Worm (Caenorhabditis elegans) whole organism, L4 larva: ENCODE results near the gene ncr-1.

ENCODE experiments used
- T20F7.1 ChIP-seq: fragments of 200-800 bp; sonication (Bioruptor generic); optimal IDR thresholded peaks from 2 replicates; lab custom pipeline; 2018; ENCODE audit warnings: mild to moderate bottlenecking, missing genetic modification characterization, missing compliant biosample characterization
- egl-27 ChIP-seq: sonication (generic microtip); optimal IDR thresholded peaks from 3 replicates; lab custom pipeline; 2017; ENCODE audit warnings: missing biosample characterization, missing genetic modification reagents, missing genetic modification characterization
- fos-1 ChIP-seq: fragments of 150-350 bp; optimal IDR thresholded peaks from 2 replicates; lab custom pipeline; 2014; ENCODE audit warnings: missing biosample characterization, missing genetic modification characterization
- jun-1 ChIP-seq: fragments of 150-350 bp; optimal IDR thresholded peaks from 2 replicates; lab custom pipeline; 2014; ENCODE audit warnings: missing biosample characterization, missing genetic modification reagents, missing genetic modification characterization
- lin-13 ChIP-seq: fragments of 150-350 bp; optimal IDR thresholded peaks from 2 replicates; lab custom pipeline; 2014; ENCODE audit warnings: missing biosample characterization, missing genetic modification reagents, missing genetic modification characterization
- mes-2 ChIP-seq: sonication (generic microtip); optimal IDR thresholded peaks from 2 replicates; lab custom pipeline; 2016; ENCODE audit warnings: missing genotype, mild to moderate bottlenecking, missing genetic modification characterization, missing compliant biosample characterization; ENCODE audit not compliant: poor library complexity, severe bottlenecking
- nhr-11 ChIP-seq: fragments of 150-350 bp; optimal IDR thresholded peaks from 2 replicates; lab custom pipeline; 2014; ENCODE audit warnings: missing biosample characterization, missing genetic modification characterization
- nhr-28 ChIP-seq: fragments of 150-350 bp; optimal IDR thresholded peaks from 2 replicates; lab custom pipeline; 2014; ENCODE audit warnings: missing biosample characterization, missing genetic modification characterization
- nhr-76 ChIP-seq: fragments of 150-350 bp; optimal IDR thresholded peaks from 2 replicates; lab custom pipeline; 2014; ENCODE audit warnings: missing biosample characterization, missing genetic modification characterization
- snpc-4 ChIP-seq: fragments of 150-350 bp; optimal IDR thresholded peaks from 2 replicates; lab custom pipeline; 2014; ENCODE audit warnings: missing biosample characterization, missing genetic modification characterization
- unc-39 ChIP-seq: sonication (generic microtip); optimal IDR thresholded peaks from 2 replicates; lab custom pipeline; 2017; ENCODE audit warnings: missing biosample characterization, missing genetic modification characterization
- zag-1 ChIP-seq: fragments of 150-350 bp; optimal IDR thresholded peaks from 2 replicates; lab custom pipeline; 2014; ENCODE audit warnings: missing biosample characterization, missing genetic modification characterization

DNA sequence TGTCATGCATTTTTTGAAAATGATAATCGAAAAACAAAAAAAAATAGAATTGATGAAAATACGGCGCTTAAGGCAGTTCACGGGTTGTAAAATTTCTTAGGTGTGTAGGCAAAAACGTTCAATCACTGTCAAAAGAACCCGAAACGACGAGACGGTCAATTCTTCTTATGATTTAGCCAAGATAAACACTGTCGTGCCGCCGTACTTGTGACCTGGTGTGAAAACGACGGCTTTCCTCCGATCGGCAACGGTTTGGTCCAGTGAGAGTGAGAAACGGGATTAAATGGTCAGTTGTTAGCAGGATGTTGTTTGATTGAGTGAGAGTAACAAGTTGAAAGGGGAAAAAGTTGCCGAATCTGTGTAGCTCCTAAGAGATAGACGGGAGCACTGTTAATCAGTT lies 4.6 kb downstream of the ncr-1 start:
- peak; percentile 7 for TF ChIP-seq nhr-28 (tag; lab: Kevin White, UChicago)
- no peak for TF ChIP-seq snpc-4 (tag; lab: Kevin White, UChicago)
- no peak for TF ChIP-seq fos-1 (tag; lab: Kevin White, UChicago)
- TF ChIP-seq T20F7.1 = no peak
- TF ChIP-seq unc-39 = no peak
- no peak for TF ChIP-seq nhr-11 (tag; lab: Kevin White, UChicago)
- TF ChIP-seq mes-2 (tag; lab: Kevin White, UChicago) = no peak
- no peak for TF ChIP-seq zag-1 (tag; lab: Kevin White, UChicago)
- TF ChIP-seq lin-13 = no peak
- no peak for TF ChIP-seq nhr-76 (tag; lab: Kevin White, UChicago)
- no peak for TF ChIP-seq egl-27 (tag; lab: Kevin White, UChicago)
- TF ChIP-seq jun-1 = no peak
